Fruit fly (Drosophila melanogaster) S2 (cell line): ENCODE data around the gene CG16986.

ENCODE experiments used
- CG8478 ChIP-seq: fragments of >200 bp; optimal IDR thresholded peaks from 2 replicates; lab custom pipeline; 2018
- CTCF ChIP-seq, 2 experiments: fragments of >200 bp; optimal IDR thresholded peaks; 2 replicates each; lab custom pipeline; 2018

The CG16986 gene

dm6 chr3L:2632763-2633100, 32.6 kb downstream of the CG16986 start:
- no peak for TF ChIP-seq CG8478 (lab: Kevin White, UChicago)
- no peak for TF ChIP-seq CTCF (optimal IDR thresholded peaks at IDR 0.05; lab: Kevin White, UChicago)

dm6 chr3L:2634929-2635799, 35.0 kb downstream of the CG16986 start:
- TF ChIP-seq CTCF (optimal IDR thresholded peaks at IDR 0.05; lab: Kevin White, UChicago) (no peak), CG8478 (lab: Kevin White, UChicago) (no peak)

DNA sequence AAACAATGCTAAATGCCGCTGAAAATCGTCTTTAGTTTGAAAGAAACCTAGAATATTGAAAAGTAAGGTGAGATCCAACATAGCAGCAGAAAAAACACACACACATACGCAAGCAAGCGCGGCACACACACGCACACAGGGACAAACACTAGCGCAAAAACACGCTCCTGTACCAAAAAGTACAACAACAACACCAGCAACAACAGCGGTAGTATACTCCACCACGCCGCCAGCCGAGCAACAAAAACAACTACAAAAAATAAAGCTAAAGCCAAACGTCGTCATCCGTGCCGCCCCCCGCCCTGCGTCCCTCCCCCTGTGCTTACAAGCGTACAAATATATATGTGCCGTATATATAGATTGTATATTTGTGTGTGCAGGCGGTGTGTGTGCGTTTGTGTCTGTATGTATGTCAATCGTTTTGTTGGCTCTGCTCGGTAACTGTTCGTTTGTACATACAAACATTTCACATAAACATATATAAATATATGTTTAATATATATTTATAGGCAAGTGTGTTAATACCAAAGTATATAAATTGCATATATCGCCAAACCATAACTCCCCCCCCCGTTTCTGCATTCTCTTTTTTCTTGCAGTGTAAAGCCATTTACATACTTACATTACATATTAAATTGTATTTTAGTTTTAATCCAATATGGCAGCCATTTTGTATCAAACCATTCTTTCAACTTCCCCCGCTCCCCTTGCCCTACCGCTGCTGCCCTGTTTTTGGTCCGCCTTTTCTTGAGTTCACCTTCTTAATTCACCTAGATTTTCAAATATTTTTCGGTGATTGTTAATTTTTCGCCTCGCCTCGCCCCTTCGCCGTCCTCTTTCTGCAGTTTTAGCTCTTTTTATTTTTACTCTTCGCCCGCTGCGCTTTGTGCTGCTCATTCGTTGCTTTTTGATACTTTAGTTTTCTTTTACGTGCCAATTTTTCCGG, 36.2 kb downstream of the CG16986 start:
- TF ChIP-seq CTCF (optimal IDR thresholded peaks at IDR 0.05; lab: Kevin White, UChicago) (no peak), CG8478 (lab: Kevin White, UChicago) (no peak)

- TF ChIP-seq CTCF (optimal IDR thresholded peaks at IDR 0.05; lab: Kevin White, UChicago) (no peak), CG8478 (lab: Kevin White, UChicago) (no peak)
These were observed 43.2 kb downstream of the CG16986 start, which contains the start of gene CG14949 for dm6 chr3L:2643324-2643723. CG14949 (minus strand) TSS chr3L:2643424.

dm6 chr3L:2645068-2645467, 44.9 kb downstream of the CG16986 start, which contains the start of gene CG1143:
CG1143 (plus strand) TSS chr3L:2645368.
- TF ChIP-seq CTCF (optimal IDR thresholded peaks at IDR 0.05; lab: Kevin White, UChicago) (no peak), CG8478 (lab: Kevin White, UChicago) (no peak)

- TF ChIP-seq CTCF (optimal IDR thresholded peaks at IDR 0.05; lab: Kevin White, UChicago) (no peak), CG8478 (lab: Kevin White, UChicago) (no peak)
These were observed 47.6 kb downstream of the CG16986 start, which contains the start of gene CG1246 for dm6 chr3L:2647523-2648378. CG1246 (plus strand) TSS chr3L:2648048.
